Worm (Caenorhabditis elegans) whole organism, early embryonic: Measurements from ENCODE around the gene C05C10.8.

Experiments
- B0310.2 ChIP-seq: sonication (generic microtip); optimal IDR thresholded peaks from 2 replicates; lab custom pipeline; 2016; ENCODE audit warnings: mild to moderate bottlenecking, missing genetic modification characterization, missing compliant biosample characterization
- F13C5.2 ChIP-seq: sonication (generic microtip); optimal IDR thresholded peaks from 2 replicates; lab custom pipeline; 2017; ENCODE audit warnings: mild to moderate bottlenecking, missing genetic modification characterization, inconsistent platforms, missing compliant biosample characterization
- ama-1 ChIP-seq: fragments of 150-350 bp; optimal IDR thresholded peaks from 2 replicates; lab custom pipeline; 2014
- ets-7 ChIP-seq: sonication (generic microtip); optimal IDR thresholded peaks from 2 replicates; lab custom pipeline; 2016; ENCODE audit warnings: missing genotype, missing genetic modification characterization, missing compliant biosample characterization
- hmbx-1 ChIP-seq: sonication (generic microtip); optimal IDR thresholded peaks from 2 replicates; lab custom pipeline; 2016; ENCODE audit warnings: mild to moderate bottlenecking, missing genetic modification characterization, missing compliant biosample characterization
- pes-1 ChIP-seq: fragments of 200-800 bp; sonication (Bioruptor generic); IDR thresholded peaks from 2 replicates; pipeline ENCODE4 v1.3.6; 2022; ENCODE audit warnings: missing genetic modification reagents, missing genetic modification characterization, missing compliant biosample characterization
- tbx-11 ChIP-seq: fragments of 200-800 bp; sonication (Bioruptor generic); IDR thresholded peaks from 2 replicates; pipeline ENCODE4 v1.3.6; 2022; ENCODE audit warnings: missing genetic modification characterization, missing compliant biosample characterization
- tbx-37 ChIP-seq: fragments of 200-800 bp; sonication (Bioruptor generic); conservative IDR thresholded peaks from 2 replicates; pipeline ENCODE4 v1.3.6; 2022; ENCODE audit warnings: missing genetic modification reagents, missing genetic modification characterization, missing compliant biosample characterization

- TF ChIP-seq ama-1 (lab: Kevin White, UChicago) (no peak), B0310.2 (tag; lab: Kevin White, UChicago) (no peak), tbx-37 (GFP tag; lab: Robert Waterston, UW) (no peak), hmbx-1 (tag; lab: Kevin White, UChicago) (no peak), F13C5.2 (tag; lab: Kevin White, UChicago) (no peak), pes-1 (GFP tag; lab: Robert Waterston, UW) (no peak), ets-7 (tag; lab: Kevin White, UChicago) (no peak), tbx-11 (no peak)
These were observed 31.6 kb downstream of the C05C10.8 start, which contains the start of gene algn-8 for ce11 chrII:9886216-9886615.
